Fruit fly (Drosophila melanogaster) S2 (cell line): ENCODE measurements around the gene CG43165.

Experiments used
- CG8478 ChIP-seq: fragments of >200 bp; optimal IDR thresholded peaks from 2 replicates; lab custom pipeline; 2018
- CTCF ChIP-seq, 2 experiments: fragments of >200 bp; optimal IDR thresholded peaks; 2 replicates each; lab custom pipeline; 2018

DNA sequence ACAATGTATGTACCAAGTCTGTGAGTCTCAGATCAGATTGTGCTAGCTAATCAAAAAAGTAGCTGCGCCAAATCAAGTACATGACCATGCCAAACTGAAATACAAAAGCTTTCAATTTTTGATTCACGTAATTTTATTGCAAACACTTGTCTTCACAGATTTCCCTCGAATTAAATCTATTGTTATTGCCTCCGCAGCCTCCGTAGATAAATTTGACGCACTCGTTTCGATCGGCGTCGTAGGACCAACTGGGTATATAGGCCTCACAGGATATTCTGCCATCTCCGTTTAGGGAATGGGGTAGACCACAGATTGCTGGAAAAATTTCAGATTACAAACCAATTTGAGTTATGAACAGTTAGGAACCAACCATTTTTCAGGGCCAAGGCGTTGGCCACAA, at the start of gene CG43165:
- TF ChIP-seq CG8478 (lab: Kevin White, UChicago) (no peak), CTCF (optimal IDR thresholded peaks at IDR 0.05; lab: Kevin White, UChicago) (no peak)
